Worm (Caenorhabditis elegans): ENCODE results near the gene ZK896.4.

The ZK896.4 gene

DNA sequence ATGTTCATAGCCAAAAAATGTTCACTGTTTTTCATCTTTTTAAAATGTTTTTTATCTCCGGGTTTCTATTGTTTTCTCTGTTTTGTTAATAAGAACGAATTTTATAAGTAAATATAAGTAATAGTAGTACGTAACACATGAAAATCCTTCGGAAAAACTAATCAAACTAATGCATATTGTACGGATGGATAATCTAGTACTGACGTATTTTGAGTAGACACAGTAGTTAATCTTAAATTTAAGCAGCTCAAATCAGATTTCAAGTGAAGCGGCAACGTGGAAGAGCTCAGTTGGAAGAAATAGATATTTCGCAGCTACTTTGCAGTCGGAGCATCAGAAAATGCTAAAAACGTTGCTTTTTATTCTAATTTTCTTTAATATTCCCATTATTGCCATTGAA lies 23.3 kb downstream of the ZK896.4 start, which contains the start of gene gcy-18:
Gene gcy-18 (plus strand): TSS at position 301 of the 400 bp plus-strand sequence.
- TF ChIP-seq lir-3 (tag; optimal IDR thresholded peaks at IDR 0.05): no peak
- peak in 1 of 2 experiments; percentile 77 for TF ChIP-seq unc-62 (GFP tag; optimal IDR thresholded peaks at IDR 0.05 in 1 of 2)
- TF ChIP-seq unc-62 (tag; optimal IDR thresholded peaks at IDR 0.05): no peak
- no peak for TF ChIP-seq mes-2 (tag; optimal IDR thresholded peaks at IDR 0.05; ENCODE audit: poor library complexity, severe bottlenecking)
- TF ChIP-seq D1046.2 (GFP tag; IDR thresholded peaks at IDR 0.05): no peak
- TF ChIP-seq mxl-2 (GFP tag; conservative IDR thresholded peaks at IDR 0.05): no peak

DNA sequence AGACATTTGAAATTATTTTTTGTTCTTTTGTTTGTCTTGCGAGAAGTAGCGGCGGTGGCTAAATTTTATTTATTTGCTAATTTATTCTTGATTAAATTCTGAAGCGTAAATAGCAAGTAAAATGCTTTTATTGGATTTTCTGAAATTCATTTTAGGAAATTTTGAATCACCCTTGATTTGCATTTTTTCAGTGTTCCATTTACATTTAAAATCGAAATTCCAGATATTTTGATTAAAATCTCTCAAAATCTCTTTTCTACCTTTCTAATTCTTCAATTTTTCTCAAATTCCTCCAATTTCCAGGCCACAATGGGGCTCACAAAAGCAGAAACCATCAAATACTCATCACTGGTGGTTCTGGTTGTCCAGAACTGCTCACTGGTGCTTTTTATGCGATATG lies 27.8 kb downstream of the ZK896.4 start, which contains the start of gene nstp-5:
Gene nstp-5 (plus strand): TSS at position 301 of the 400 bp plus-strand sequence.
- TF ChIP-seq daf-16 (GFP tag; optimal IDR thresholded peaks at IDR 0.05) (no peak), daf-16 (tag; optimal IDR thresholded peaks at IDR 0.05) (no peak), aha-1 (tag) (peak; percentile 41)

DNA sequence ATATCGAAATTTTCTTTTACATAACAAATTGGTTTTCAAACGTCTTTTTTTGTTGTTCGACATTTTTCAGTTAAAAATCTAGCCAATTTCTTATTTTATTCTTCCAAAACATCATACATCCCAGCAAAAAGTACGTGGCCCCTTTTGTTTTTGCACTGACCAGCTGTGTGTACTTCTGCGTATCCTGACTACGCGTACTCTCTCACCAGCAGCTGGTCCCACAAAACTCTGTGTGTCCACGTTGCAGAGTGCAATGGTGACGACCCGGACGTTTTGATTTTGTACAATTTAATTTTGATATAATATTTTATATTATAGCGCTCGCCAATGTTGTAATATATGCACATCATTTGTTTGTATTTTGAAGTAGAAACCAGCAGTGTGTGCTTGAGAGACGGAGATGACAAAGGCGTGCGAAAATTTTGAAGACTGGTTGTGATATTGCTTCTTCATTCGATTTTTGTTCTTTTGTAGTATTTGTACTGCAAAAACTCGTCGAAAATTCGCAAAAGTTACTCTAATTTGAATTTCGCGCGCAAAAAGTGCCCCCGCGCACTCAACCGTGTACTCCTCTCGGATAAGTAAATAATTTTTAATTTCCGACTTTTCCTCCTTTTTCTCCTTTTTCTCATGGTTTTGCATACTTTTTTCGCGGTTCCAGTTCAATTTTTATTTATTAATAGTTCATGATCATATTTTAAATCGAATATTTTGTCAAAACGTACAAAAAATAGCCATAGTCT lies 28.5 kb downstream of the ZK896.4 start:
- TF ChIP-seq ceh-44 (GFP tag; IDR thresholded peaks at IDR 0.05) (no peak), F37D6.2 (tag; optimal IDR thresholded peaks at IDR 0.05) (no peak), ceh-82 (tag; optimal IDR thresholded peaks at IDR 0.05) (no peak), mes-2 (tag; optimal IDR thresholded peaks at IDR 0.05; ENCODE audit: poor library complexity, severe bottlenecking) (peak; percentile 19), nhr-28 (tag; optimal IDR thresholded peaks at IDR 0.05) (peak; percentile 3), nhr-237 (tag; optimal IDR thresholded peaks at IDR 0.05) (no peak), dmd-6 (GFP tag; IDR thresholded peaks at IDR 0.05) (0 out of 2 replicates have a peak, but pooled peaks have one; percentile 19), pha-4 (GFP tag; IDR thresholded peaks at IDR 0.05) (peak; percentile 15; the same call in 1 of the 2 replicates), pha-4 (tag; optimal IDR thresholded peaks at IDR 0.05) (no peak), lin-38 (GFP tag; IDR thresholded peaks at IDR 0.05) (peak; percentile 38; the same call in 1 of the 2 replicates), mep-1 (tag; optimal IDR thresholded peaks at IDR 0.05) (no peak), hlh-11 (tag; optimal IDR thresholded peaks at IDR 0.05) (peak; percentile 25), arid-1 (GFP tag; conservative IDR thresholded peaks at IDR 0.05) (no peak), dpl-1 (GFP tag; optimal IDR thresholded peaks at IDR 0.05) (peak; percentile 47), gei-8 (GFP tag; optimal IDR thresholded peaks at IDR 0.05) (no peak), rbr-2 (tag; optimal IDR thresholded peaks at IDR 0.05) (no peak)

DNA sequence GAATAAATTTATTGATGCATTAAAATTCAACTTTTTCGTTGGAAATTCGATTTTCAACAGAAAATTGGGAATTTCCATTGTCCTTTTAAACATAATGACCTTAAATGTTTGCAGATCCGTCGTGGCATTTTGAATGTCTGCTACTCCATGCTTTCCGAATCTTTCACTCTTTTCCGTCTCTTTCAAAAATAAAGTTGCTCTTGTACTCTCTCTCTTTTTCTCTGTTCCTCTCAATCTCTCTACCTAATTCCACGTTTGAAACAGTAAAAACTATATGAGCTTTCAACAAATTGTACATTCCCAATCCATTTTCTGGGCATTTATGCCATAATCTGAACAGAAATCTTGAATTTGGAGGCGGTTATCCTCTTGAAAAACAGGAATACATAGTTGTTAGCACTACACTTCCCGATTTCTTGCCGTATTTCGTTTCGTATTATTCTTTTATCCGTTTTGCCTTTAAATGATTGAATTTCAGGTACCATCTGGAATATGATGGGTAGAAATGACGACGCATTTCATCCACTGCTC lies 34.0 kb downstream of the ZK896.4 start, which contains the start of gene srf-3:
Gene srf-3 (plus strand): TSS at position 481 of the 531 bp plus-strand sequence.
- no peak for TF ChIP-seq mxl-3 (GFP tag; optimal IDR thresholded peaks at IDR 0.05)
- no peak for TF ChIP-seq hlh-11 (tag; optimal IDR thresholded peaks at IDR 0.05)
- peak; percentile 32; the same call in 1 of the 2 replicates for TF ChIP-seq hmg-1.1 (GFP tag; IDR thresholded peaks at IDR 0.05)
- TF ChIP-seq nhr-42 (GFP tag; IDR thresholded peaks at IDR 0.05): no peak
- no peak for TF ChIP-seq fkh-10 (GFP tag; optimal IDR thresholded peaks at IDR 0.05)
- TF ChIP-seq dpl-1 (GFP tag; optimal IDR thresholded peaks at IDR 0.05): no peak
- TF ChIP-seq ceh-20 (GFP tag; IDR thresholded peaks at IDR 0.05): no peak
- no peak for TF ChIP-seq ztf-7 (tag; optimal IDR thresholded peaks at IDR 0.05)
- TF ChIP-seq arid-1 (GFP tag; conservative IDR thresholded peaks at IDR 0.05): no peak
- peak; percentile 24 for TF ChIP-seq dve-1 (tag; optimal IDR thresholded peaks at IDR 0.05; ENCODE audit: insufficient read depth)
- no peak for TF ChIP-seq nhr-111 (GFP tag; optimal IDR thresholded peaks at IDR 0.05)
- no peak for TF ChIP-seq dmd-8 (GFP tag; IDR thresholded peaks at IDR 0.05)
- TF ChIP-seq php-3 (GFP tag; IDR thresholded peaks at IDR 0.05): no peak
- peak; percentile 4 for TF ChIP-seq mes-2 (tag; optimal IDR thresholded peaks at IDR 0.05; ENCODE audit: poor library complexity, severe bottlenecking)
- TF ChIP-seq zip-11 (GFP tag; IDR thresholded peaks at IDR 0.05): no peak
- TF ChIP-seq daf-19 (GFP tag; conservative IDR thresholded peaks at IDR 0.05): no peak
- no peak for TF ChIP-seq nhr-25 (tag; optimal IDR thresholded peaks at IDR 0.05; ENCODE audit: borderline replicate concordance, insufficient read depth)
- no peak for TF ChIP-seq F44E2.7 (GFP tag; IDR thresholded peaks at IDR 0.05)
- TF ChIP-seq nhr-76 (tag; optimal IDR thresholded peaks at IDR 0.05): no peak
- no peak for TF ChIP-seq rbr-2 (tag; optimal IDR thresholded peaks at IDR 0.05)
- peak in 1 of 2 experiments; percentile 12 for TF ChIP-seq lsy-2 (tag; optimal IDR thresholded peaks at IDR 0.05)
- no peak for TF ChIP-seq lir-3 (tag; optimal IDR thresholded peaks at IDR 0.05)
- no peak for TF ChIP-seq daf-16 (GFP tag; optimal IDR thresholded peaks at IDR 0.05)
- peak; percentile 12 for TF ChIP-seq daf-16 (tag; optimal IDR thresholded peaks at IDR 0.05)
- TF ChIP-seq snpc-4 (tag; optimal IDR thresholded peaks at IDR 0.05): no peak
- no peak for TF ChIP-seq ceh-62 (tag; optimal IDR thresholded peaks at IDR 0.05)
- TF ChIP-seq aha-1 (tag): peak; percentile 41
- no peak for TF ChIP-seq ces-1 (GFP tag; optimal IDR thresholded peaks at IDR 0.05)
